Worm (Caenorhabditis elegans): ENCODE results near the gene clec-117.
A peak's percentile ranks its signal among the peaks of the same experiment; 100 is the strongest.

clec-117 gene

DNA sequence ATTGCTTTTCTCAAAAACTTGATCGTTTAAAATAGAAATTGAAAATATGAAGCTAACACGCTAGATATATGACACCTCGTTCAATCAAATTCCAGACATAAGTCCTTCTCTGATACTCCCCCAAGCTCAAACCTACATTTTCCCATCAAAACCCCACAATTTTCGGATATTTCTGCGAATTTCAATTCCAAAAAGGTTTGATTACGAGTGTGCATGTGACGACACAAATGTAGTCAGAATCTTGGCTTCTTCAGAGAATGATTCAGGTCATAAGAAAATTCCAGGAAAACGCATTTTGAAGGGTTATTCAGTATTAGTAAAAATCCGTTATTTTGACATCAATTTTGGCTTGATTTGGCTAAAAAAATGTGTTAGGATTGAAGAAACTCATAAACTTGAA is 38.0 kb upstream of the clec-117 start:
- TF ChIP-seq pax-3 (tag; optimal IDR thresholded peaks at IDR 0.05) (peak; percentile 75), ets-5 (GFP tag; IDR thresholded peaks at IDR 0.05) (no peak), nhr-12 (tag; optimal IDR thresholded peaks at IDR 0.05) (no peak), dsc-1 (tag; optimal IDR thresholded peaks at IDR 0.05) (no peak), jun-1 (tag; optimal IDR thresholded peaks at IDR 0.05) (no peak), fkh-8 (tag; optimal IDR thresholded peaks at IDR 0.05) (peak; percentile 79), lir-3 (tag; optimal IDR thresholded peaks at IDR 0.05; ENCODE audit: poor library complexity) (no peak), lin-35 (GFP tag; optimal IDR thresholded peaks at IDR 0.05) (no peak), hlh-17 (GFP tag; optimal IDR thresholded peaks at IDR 0.05; ENCODE audit: borderline replicate concordance) (no peak), nhr-90 (tag; optimal IDR thresholded peaks at IDR 0.05; ENCODE audit: poor library complexity) (no peak), nhr-11 (tag; optimal IDR thresholded peaks at IDR 0.05) (peak; percentile 48), nhr-47 (tag; optimal IDR thresholded peaks at IDR 0.05) (peak; percentile 13), egl-13 (tag; optimal IDR thresholded peaks at IDR 0.05) (no peak)

DNA sequence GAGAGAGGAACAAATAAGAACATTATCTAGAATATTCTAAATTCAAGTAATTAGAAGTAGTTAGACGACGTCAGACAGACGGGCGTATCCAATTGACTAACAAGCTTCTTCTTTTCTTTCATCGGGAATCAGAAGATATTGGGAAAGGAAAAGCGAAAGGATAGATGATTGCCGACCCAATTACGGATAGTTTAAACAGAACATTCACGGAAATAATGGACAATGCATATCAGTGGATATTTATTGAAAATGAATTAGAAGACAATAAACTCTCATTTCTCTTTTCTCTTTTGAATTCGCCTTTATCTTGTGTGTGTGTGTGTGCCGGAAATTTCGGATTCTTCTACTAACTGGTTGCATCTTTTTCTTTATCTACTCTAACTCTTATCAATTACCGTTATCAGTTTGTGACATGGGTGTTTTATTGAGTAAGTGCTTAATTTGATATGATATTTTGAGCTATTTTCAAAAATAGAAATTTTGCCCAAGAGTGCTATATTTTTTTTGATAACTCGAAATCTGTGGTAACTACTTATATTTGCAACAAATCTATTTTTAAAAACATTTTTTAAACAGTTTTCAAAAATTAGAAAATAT is 37.1 kb upstream of the clec-117 start:
- TF ChIP-seq nhr-84 (tag; optimal IDR thresholded peaks at IDR 0.05): no peak
- peak; percentile 38 for TF ChIP-seq pqm-1 (tag; optimal IDR thresholded peaks at IDR 0.05)
- TF ChIP-seq blmp-1 (tag; optimal IDR thresholded peaks at IDR 0.05): peak; percentile 97
- peak in 4 of 6 experiments; percentile 25 to 65 (median 51) for TF ChIP-seq elt-3 (tag; optimal IDR thresholded peaks at IDR 0.05)
- peak; percentile 52 for TF ChIP-seq elt-2 (tag; optimal IDR thresholded peaks at IDR 0.05)

DNA sequence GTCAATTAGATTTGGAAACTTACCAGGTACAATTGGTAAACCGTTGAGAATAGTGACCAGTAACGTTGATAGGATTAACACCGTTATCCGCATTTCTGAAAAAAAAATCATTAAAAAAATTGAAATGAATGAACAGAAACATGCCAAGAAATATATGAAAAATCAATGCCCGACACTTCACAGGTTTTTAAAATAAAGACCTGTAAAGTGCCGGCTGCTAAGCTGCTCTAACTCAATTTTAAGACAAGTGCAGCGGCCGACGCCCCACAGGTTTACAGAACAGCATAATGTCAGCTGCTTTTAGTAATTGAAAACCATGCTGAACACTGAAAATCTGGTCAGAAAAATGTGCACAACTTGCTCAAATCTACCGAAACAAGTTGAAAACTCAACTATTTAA is 35.6 kb upstream of the clec-117 start, which contains the start of gene cbn-1:
TSS of gene cbn-1 (minus strand) at position 101 of the 400 bp plus-strand sequence.
- TF ChIP-seq nhr-85 (tag) (no peak), aha-1 (tag; optimal IDR thresholded peaks at IDR 0.05) (no peak), mdl-1 (tag; optimal IDR thresholded peaks at IDR 0.05) (no peak), nhr-90 (tag; optimal IDR thresholded peaks at IDR 0.05; ENCODE audit: poor library complexity) (no peak), elt-2 (tag; optimal IDR thresholded peaks at IDR 0.05) (no peak)

- TF ChIP-seq elt-3 (tag; optimal IDR thresholded peaks at IDR 0.05) (no peak), efl-1 (optimal IDR thresholded peaks at IDR 0.05) (no peak), efl-1 (GFP tag; optimal IDR thresholded peaks at IDR 0.05 in 1 of 2) (peak in 1 of 2 experiments; percentile 86), rnt-1 (tag; optimal IDR thresholded peaks at IDR 0.05) (peak; percentile 50), skn-1 (tag; optimal IDR thresholded peaks at IDR 0.05) (no peak), vab-15 (tag; optimal IDR thresholded peaks at IDR 0.05) (no peak), pag-3 (tag; optimal IDR thresholded peaks at IDR 0.05; ENCODE audit: borderline replicate concordance, insufficient read depth) (no peak), aha-1 (tag; optimal IDR thresholded peaks at IDR 0.05) (no peak), lin-14 (GFP tag; optimal IDR thresholded peaks at IDR 0.05) (peak; percentile 20), unc-130 (tag; optimal IDR thresholded peaks at IDR 0.05) (peak; percentile 1), nhr-71 (tag; optimal IDR thresholded peaks at IDR 0.05) (peak; percentile 28)
Observed at ce11 chrII:325639-326350, 29.0 kb upstream of the clec-117 start, which contains the start of gene sgcb-1. Gene sgcb-1 (plus strand): TSS chrII:326300.

DNA sequence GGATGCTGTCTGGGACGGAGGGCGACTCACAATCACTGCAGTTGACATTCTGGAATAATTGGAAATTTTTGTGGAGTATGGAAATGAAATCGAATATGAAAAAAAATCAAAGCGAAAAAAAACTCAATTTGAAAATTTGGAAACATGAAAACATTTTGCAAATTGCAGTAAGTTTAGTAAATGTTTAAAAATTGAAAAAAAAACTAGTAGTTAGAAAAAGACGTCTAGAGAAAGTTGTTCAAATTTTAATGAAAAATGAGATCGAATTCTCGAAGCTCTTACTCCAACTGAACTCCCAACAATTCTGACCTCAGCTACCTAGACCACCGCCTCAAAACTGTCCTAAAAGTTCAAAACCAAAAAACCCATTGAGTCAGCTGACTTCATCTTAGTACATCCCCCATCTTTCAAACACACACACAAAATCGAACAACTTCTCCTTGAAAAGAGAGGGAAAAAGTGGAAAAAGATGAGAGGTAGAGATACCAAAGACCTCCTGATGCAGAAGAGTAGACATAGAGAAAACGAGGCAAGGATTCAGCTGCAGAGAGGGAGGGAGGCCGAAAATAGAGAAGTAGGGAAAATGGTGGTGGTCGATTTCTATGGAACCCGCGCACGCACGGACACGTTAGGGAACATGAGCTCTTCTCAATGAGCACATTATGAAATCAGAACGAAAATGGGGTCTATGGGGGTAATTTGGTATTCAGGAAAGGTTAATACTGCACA is 26.4 kb upstream of the clec-117 start, which contains the start of gene K01A2.10:
TSS of gene K01A2.10 (minus strand) at position 51 of the 729 bp plus-strand sequence.
- TF ChIP-seq elt-3 (tag; optimal IDR thresholded peaks at IDR 0.05): peak in 1 of 6 experiments; percentile 65
- TF ChIP-seq jun-1 (tag; optimal IDR thresholded peaks at IDR 0.05): no peak
- no peak for TF ChIP-seq snpc-4 (tag; optimal IDR thresholded peaks at IDR 0.05)
- TF ChIP-seq pax-3 (tag; optimal IDR thresholded peaks at IDR 0.05): no peak
- no peak for TF ChIP-seq sup-37 (GFP tag; optimal IDR thresholded peaks at IDR 0.05)
- TF ChIP-seq vab-15 (tag; optimal IDR thresholded peaks at IDR 0.05): no peak
- no peak for TF ChIP-seq ceh-63 (GFP tag; optimal IDR thresholded peaks at IDR 0.05)
- TF ChIP-seq ces-1 (GFP tag; optimal IDR thresholded peaks at IDR 0.05): no peak
- TF ChIP-seq ceh-90 (tag; optimal IDR thresholded peaks at IDR 0.05): no peak
- no peak for TF ChIP-seq lin-39 (tag; optimal IDR thresholded peaks at IDR 0.05)
- peak; percentile 19 for TF ChIP-seq nhr-47 (tag; optimal IDR thresholded peaks at IDR 0.05)
- TF ChIP-seq lsy-2 (tag; optimal IDR thresholded peaks at IDR 0.05): peak; percentile 5 to 72
- TF ChIP-seq ceh-88 (GFP tag; IDR thresholded peaks at IDR 0.05): no peak
- no peak for TF ChIP-seq nhr-84 (tag; optimal IDR thresholded peaks at IDR 0.05)
- TF ChIP-seq mab-9 (GFP tag; IDR thresholded peaks at IDR 0.05): no peak
- peak; percentile 37 for TF ChIP-seq nhr-85 (tag)
- TF ChIP-seq skn-1 (tag; optimal IDR thresholded peaks at IDR 0.05): peak; percentile 56
- TF ChIP-seq lir-3 (tag; optimal IDR thresholded peaks at IDR 0.05; ENCODE audit: poor library complexity): no peak
- TF ChIP-seq nhr-19 (GFP tag; conservative IDR thresholded peaks at IDR 0.05): no peak

All from whole organism, L1 larva.